Worm (Caenorhabditis elegans) whole organism, young adult: ENCODE results near the gene Y55F3C.10.

Experiments used
- B0019.2 ChIP-seq: fragments of 200-800 bp; sonication (Bioruptor generic); conservative IDR thresholded peaks from 2 replicates; pipeline ENCODE4 v1.3.6; 2022; ENCODE audit warnings: missing genetic modification reagents, missing genetic modification characterization, missing compliant biosample characterization
- B0035.1 ChIP-seq: sonication (generic microtip); optimal IDR thresholded peaks from 2 replicates; lab custom pipeline; 2016; ENCODE audit warnings: missing genetic modification characterization, mild to moderate bottlenecking, missing compliant biosample characterization, missing genotype, missing genetic modification reagents
- F10E7.11 ChIP-seq: sonication (generic microtip); optimal IDR thresholded peaks from 2 replicates; lab custom pipeline; 2017; ENCODE audit warnings: mild to moderate bottlenecking, missing genetic modification characterization, moderate library complexity, missing compliant biosample characterization
- F23B12.7 ChIP-seq: sonication (generic microtip); optimal IDR thresholded peaks from 2 replicates; lab custom pipeline; 2017; ENCODE audit warnings: missing genetic modification characterization, mild to moderate bottlenecking, missing compliant biosample characterization, antibody characterized with exemption, moderate library complexity; ENCODE audit not compliant: insufficient read depth
- F57A8.1 ChIP-seq: fragments of 200-800 bp; sonication (Bioruptor generic); optimal IDR thresholded peaks from 2 replicates; lab custom pipeline; 2018; ENCODE audit warnings: mild to moderate bottlenecking, missing genetic modification characterization, moderate library complexity, missing compliant biosample characterization
- F57C9.4 ChIP-seq: sonication (generic microtip); optimal IDR thresholded peaks from 2 replicates; lab custom pipeline; 2017; ENCODE audit warnings: mild to moderate bottlenecking, missing genetic modification characterization, missing compliant biosample characterization
- T07F8.4 ChIP-seq: sonication (generic microtip); optimal IDR thresholded peaks from 2 replicates; lab custom pipeline; 2016; ENCODE audit warnings: mild to moderate bottlenecking, missing genetic modification characterization, moderate library complexity, missing compliant biosample characterization
- T26A5.8 ChIP-seq: sonication (generic microtip); optimal IDR thresholded peaks from 2 replicates; lab custom pipeline; 2016; ENCODE audit warnings: missing genetic modification characterization, missing compliant biosample characterization
- Y53F4B.3 ChIP-seq: fragments of 200-800 bp; sonication (Bioruptor generic); IDR thresholded peaks from 2 replicates; pipeline ENCODE4 v1.3.6; 2022; ENCODE audit warnings: missing genetic modification reagents, missing genetic modification characterization, missing compliant biosample characterization
- Y53G8AR.9 ChIP-seq: fragments of 200-800 bp; sonication (Bioruptor generic); conservative IDR thresholded peaks from 2 replicates; pipeline ENCODE4 v1.3.6; 2022; ENCODE audit warnings: missing genetic modification reagents, missing genetic modification characterization, missing compliant biosample characterization
- Y67H2A.10 ChIP-seq: fragments of 200-800 bp; sonication (Bioruptor generic); conservative IDR thresholded peaks from 2 replicates; pipeline ENCODE4 v1.3.6; 2022; ENCODE audit warnings: missing genetic modification reagents, missing genetic modification characterization, missing compliant biosample characterization
- Y79H2A.3 ChIP-seq: fragments of 200-800 bp; sonication (Bioruptor generic); conservative IDR thresholded peaks from 2 replicates; pipeline ENCODE4 v1.3.6; 2022; ENCODE audit warnings: missing genetic modification reagents, missing genetic modification characterization, missing compliant biosample characterization
- ZK185.1 ChIP-seq: sonication (generic microtip); optimal IDR thresholded peaks from 2 replicates; lab custom pipeline; 2016; ENCODE audit warnings: mild to moderate bottlenecking, missing genetic modification characterization, missing compliant biosample characterization; ENCODE audit not compliant: poor library complexity, severe bottlenecking
- ama-1 ChIP-seq, 3 experiments: fragments of 150-350 bp in 1 of 3; sonication (generic microtip) in 2 of 3; optimal IDR thresholded peaks; 2 replicates each; lab custom pipeline; 2014 to 2018; ENCODE audit warnings: missing biosample characterization in 2 of 3, missing genetic modification characterization in 2 of 3, missing genetic modification reagents in 2 of 3
- ceh-58 ChIP-seq: fragments of 200-800 bp; sonication (Bioruptor generic); IDR thresholded peaks from 2 replicates; pipeline ENCODE4 v1.3.6; 2022; ENCODE audit warnings: missing genetic modification characterization, missing compliant biosample characterization
- ceh-91 ChIP-seq: fragments of 200-800 bp; sonication (Bioruptor generic); IDR thresholded peaks from 2 replicates; pipeline ENCODE4 v1.3.6; 2022; ENCODE audit warnings: missing genetic modification reagents, missing genetic modification characterization, missing compliant biosample characterization
- dox-1 ChIP-seq: fragments of 200-800 bp; sonication (Bioruptor generic); IDR thresholded peaks from 2 replicates; pipeline ENCODE4 v1.3.6; 2022; ENCODE audit warnings: missing genetic modification reagents, missing genetic modification characterization, missing compliant biosample characterization
- ekl-4 ChIP-seq: fragments of 200-800 bp; sonication (Bioruptor generic); IDR thresholded peaks from 2 replicates; pipeline ENCODE4 v1.3.6; 2022; ENCODE audit warnings: missing genetic modification reagents, missing genetic modification characterization, missing compliant biosample characterization
- hlh-12 ChIP-seq: sonication (generic microtip); optimal IDR thresholded peaks from 2 replicates; lab custom pipeline; 2016; ENCODE audit warnings: missing genetic modification characterization, missing compliant biosample characterization
- hsf-1 ChIP-seq: fragments of 200-800 bp; sonication (Bioruptor generic); IDR thresholded peaks from 2 replicates; pipeline ENCODE4 v1.3.6; 2022; ENCODE audit warnings: missing genetic modification reagents, missing genetic modification characterization, missing compliant biosample characterization
- lag-1 ChIP-seq: fragments of 200-800 bp; sonication (Bioruptor generic); IDR thresholded peaks from 2 replicates; pipeline ENCODE4 v1.3.6; 2022; ENCODE audit warnings: missing genetic modification reagents, missing genetic modification characterization, missing compliant biosample characterization
- lin-35 ChIP-seq, 3 experiments: fragments of 150-350 bp in 2 of 3; sonication (generic microtip) in 1 of 3; optimal IDR thresholded peaks; 2 replicates each; lab custom pipeline; 2014 to 2018; ENCODE audit warnings: missing biosample characterization in 3 of 3, missing genetic modification characterization in 3 of 3, missing genetic modification reagents in 3 of 3
- lir-1 ChIP-seq: fragments of 200-800 bp; sonication (Bioruptor generic); conservative IDR thresholded peaks from 2 replicates; pipeline ENCODE4 v1.3.6; 2022; ENCODE audit warnings: missing genetic modification reagents, missing genetic modification characterization, missing compliant biosample characterization
- madf-8 ChIP-seq: fragments of 200-800 bp; sonication (Bioruptor generic); conservative IDR thresholded peaks from 2 replicates; pipeline ENCODE4 v1.3.6; 2022; ENCODE audit warnings: missing genetic modification reagents, missing genetic modification characterization, missing compliant biosample characterization
- mes-4 ChIP-seq: sonication (generic microtip); optimal IDR thresholded peaks from 2 replicates; lab custom pipeline; 2016; ENCODE audit warnings: missing genotype, missing genetic modification characterization, missing compliant biosample characterization
- nhr-120 ChIP-seq: fragments of 200-800 bp; sonication (Bioruptor generic); IDR thresholded peaks from 2 replicates; pipeline ENCODE4 v1.3.6; 2022; ENCODE audit warnings: missing genetic modification characterization, missing compliant biosample characterization
- nhr-179 ChIP-seq: sonication (generic microtip); optimal IDR thresholded peaks from 2 replicates; lab custom pipeline; 2016; ENCODE audit warnings: mild to moderate bottlenecking, missing genetic modification characterization, missing compliant biosample characterization
- nhr-27 ChIP-seq: fragments of 200-800 bp; sonication (Bioruptor generic); optimal IDR thresholded peaks from 2 replicates; lab custom pipeline; 2018; ENCODE audit warnings: mild to moderate bottlenecking, missing genetic modification characterization, moderate library complexity, missing compliant biosample characterization
- pha-4 ChIP-seq: fragments of 150-350 bp; sonication (generic microtip); optimal IDR thresholded peaks from 2 replicates; lab custom pipeline; 2014; ENCODE audit warnings: missing biosample characterization, missing genetic modification reagents, missing genetic modification characterization
- repo-1 ChIP-seq: sonication (generic microtip); optimal IDR thresholded peaks from 2 replicates; lab custom pipeline; 2017; ENCODE audit warnings: mild to moderate bottlenecking, missing genetic modification characterization, missing compliant biosample characterization
- sdz-38 ChIP-seq: sonication (generic microtip); optimal IDR thresholded peaks from 2 replicates; lab custom pipeline; 2016; ENCODE audit warnings: missing genotype, missing genetic modification characterization, missing compliant biosample characterization
- snpc-3.4 ChIP-seq: sonication (generic microtip); optimal IDR thresholded peaks from 2 replicates; lab custom pipeline; 2017; ENCODE audit warnings: missing genetic modification characterization, mild to moderate bottlenecking, missing compliant biosample characterization, antibody characterized with exemption, moderate library complexity, missing genotype, missing genetic modification reagents
- snpc-4 ChIP-seq, 5 experiments: fragments of 150-350 bp in 1 of 5; sonication (generic microtip) in 4 of 5; optimal IDR thresholded peaks; 2 replicates each; lab custom pipeline; 2014 to 2018; ENCODE audit warnings: missing genetic modification characterization in 5 of 5, missing biosample characterization in 3 of 5, antibody characterized with exemption in 2 of 5, mild to moderate bottlenecking in 2 of 5, missing compliant biosample characterization in 2 of 5, missing genotype in 2 of 5, moderate library complexity in 2 of 5, missing genetic modification reagents in 1 of 5
- somi-1 ChIP-seq: fragments of 200-800 bp; sonication (Bioruptor generic); optimal IDR thresholded peaks from 2 replicates; lab custom pipeline; 2018; ENCODE audit warnings: mild to moderate bottlenecking, missing genetic modification characterization, missing compliant biosample characterization
- sptf-2 ChIP-seq: fragments of 200-800 bp; sonication (Bioruptor generic); optimal IDR thresholded peaks from 2 replicates; lab custom pipeline; 2018; ENCODE audit warnings: mild to moderate bottlenecking, missing genetic modification characterization, missing compliant biosample characterization
- tbp1 ChIP-seq: fragments of 200-800 bp; sonication (Bioruptor generic); optimal IDR thresholded peaks from 2 replicates; lab custom pipeline; 2018; ENCODE audit warnings: mild to moderate bottlenecking, missing genetic modification characterization, missing compliant biosample characterization
- tbx-9 ChIP-seq: sonication (generic microtip); optimal IDR thresholded peaks from 2 replicates; lab custom pipeline; 2016; ENCODE audit warnings: borderline replicate concordance, missing genetic modification characterization, inconsistent platforms, missing compliant biosample characterization

Gene Y55F3C.10

DNA sequence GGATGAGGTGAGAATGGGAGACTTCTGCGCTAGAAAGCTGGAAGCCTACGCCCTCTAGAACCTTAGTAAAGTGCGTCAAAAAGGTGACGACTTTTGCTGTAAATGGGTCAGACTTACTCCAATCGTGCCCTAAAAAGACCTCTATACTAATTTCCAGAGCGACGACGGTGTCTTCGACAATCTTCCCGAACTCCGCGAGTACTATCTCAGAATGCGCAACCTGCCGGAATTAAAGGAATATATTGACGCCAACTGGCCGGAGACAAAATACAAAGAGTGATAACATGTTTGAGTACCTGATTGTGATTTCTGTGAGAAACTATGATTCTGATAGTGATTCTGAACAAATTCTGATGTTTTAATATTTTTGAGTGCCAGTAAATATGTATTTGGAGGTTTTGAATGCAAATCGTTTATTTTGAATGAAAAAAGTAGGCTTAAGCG, 42.8 kb upstream of the Y55F3C.10 start:
- TF ChIP-seq dox-1 (GFP tag; lab: Robert Waterston, UW), result no peak
- no peak for TF ChIP-seq Y79H2A.3 (GFP tag; lab: Robert Waterston, UW)
- TF ChIP-seq ceh-91 (GFP tag; lab: Robert Waterston, UW), result no peak
- TF ChIP-seq mes-4, result no peak
- TF ChIP-seq tbx-9 (tag; lab: Kevin White, UChicago), result no peak
- peak; percentile 87 for TF ChIP-seq ama-1 (optimal IDR thresholded peaks at IDR 0.05; lab: Kevin White, UChicago)
- TF ChIP-seq ama-1 (GFP tag; optimal IDR thresholded peaks at IDR 0.05; lab: Kevin White, UChicago), result no peak
- no peak for TF ChIP-seq lir-1
- TF ChIP-seq Y53G8AR.9 (GFP tag; lab: Robert Waterston, UW), result no peak
- no peak for TF ChIP-seq snpc-3.4
- no peak for TF ChIP-seq F57A8.1
- no peak for TF ChIP-seq somi-1 (GFP tag; lab: Kevin White, UChicago)
- TF ChIP-seq F57C9.4 (tag; lab: Kevin White, UChicago), result no peak
- TF ChIP-seq B0035.1 (tag; lab: Kevin White, UChicago), result peak; percentile 7
- no peak for TF ChIP-seq Y67H2A.10 (GFP tag; lab: Robert Waterston, UW)
- no peak for TF ChIP-seq madf-8 (GFP tag; lab: Robert Waterston, UW)

DNA sequence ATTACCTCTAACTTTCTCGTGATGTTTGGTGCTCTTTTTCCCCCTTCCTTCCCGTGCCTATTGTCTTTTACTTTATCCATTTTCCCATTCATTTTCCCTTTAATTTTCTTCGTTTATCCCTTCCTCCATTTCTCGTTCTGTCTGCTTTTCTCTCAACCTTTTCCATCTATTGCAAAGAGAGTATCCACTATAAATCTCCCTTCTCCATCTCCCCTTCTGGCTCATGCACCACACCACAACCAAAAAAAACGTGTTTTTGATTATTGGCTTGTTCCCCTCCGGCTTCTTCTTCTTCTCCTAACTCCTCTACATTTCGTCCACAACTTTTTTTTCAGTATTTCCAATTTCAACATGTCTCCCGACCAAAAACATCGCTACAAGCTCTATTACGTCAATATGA, 41.0 kb upstream of the Y55F3C.10 start, which contains the start of gene gst-40:
TSS of gene gst-40 (plus strand) at position 236 of the 400 bp plus-strand sequence.
- no peak for TF ChIP-seq nhr-179 (tag; lab: Kevin White, UChicago)
- no peak for TF ChIP-seq pha-4 (tag; lab: Kevin White, UChicago)
- no peak for TF ChIP-seq nhr-120

- no peak for TF ChIP-seq T07F8.4 (tag; lab: Kevin White, UChicago)
- TF ChIP-seq lag-1 (GFP tag; lab: Robert Waterston, UW), result no peak
- TF ChIP-seq repo-1 (tag; lab: Kevin White, UChicago), result no peak
- no peak for TF ChIP-seq sdz-38
- TF ChIP-seq snpc-4 (GFP tag; optimal IDR thresholded peaks at IDR 0.05; lab: Kevin White, UChicago), result no peak
- no peak for TF ChIP-seq snpc-4 (tag; optimal IDR thresholded peaks at IDR 0.05; lab: Kevin White, UChicago)
These were observed 38.3 kb upstream of the Y55F3C.10 start for ce11 chrIV:757548-757947.

ce11 chrIV:756956-757355, 37.7 kb upstream of the Y55F3C.10 start:
- TF ChIP-seq B0035.1 (tag; lab: Kevin White, UChicago), result no peak
- TF ChIP-seq hsf-1 (GFP tag; lab: Robert Waterston, UW), result no peak
- TF ChIP-seq F23B12.7 (tag; lab: Kevin White, UChicago), result no peak
- TF ChIP-seq F10E7.11 (tag; lab: Kevin White, UChicago), result no peak
- no peak for TF ChIP-seq lin-35 (GFP tag; optimal IDR thresholded peaks at IDR 0.05; lab: Kevin White, UChicago)
- no peak for TF ChIP-seq T26A5.8 (tag; lab: Kevin White, UChicago)
- TF ChIP-seq sptf-2 (GFP tag; lab: Kevin White, UChicago), result no peak
- TF ChIP-seq hlh-12 (tag; lab: Kevin White, UChicago), result no peak
- TF ChIP-seq F57A8.1, result no peak

ce11 chrIV:756421-756820, 37.2 kb upstream of the Y55F3C.10 start, which contains the start of gene srt-23:
TSS of gene srt-23 (plus strand) at chrIV:756721.
- TF ChIP-seq ZK185.1 (no peak), Y53F4B.3 (no peak), nhr-120 (no peak), nhr-179 (tag; lab: Kevin White, UChicago) (no peak), ekl-4 (no peak), nhr-27 (tag; lab: Kevin White, UChicago) (no peak), B0035.1 (tag; lab: Kevin White, UChicago) (no peak), tbp1 (no peak), B0019.2 (GFP tag; lab: Robert Waterston, UW) (no peak), ceh-58 (no peak), lin-35 (GFP tag; optimal IDR thresholded peaks at IDR 0.05; lab: Kevin White, UChicago) (no peak)
- TF ChIP-seq, all 124 proteins: peak for 0
